Fruit fly (Drosophila melanogaster) whole organism, wandering third instar larva: ENCODE data around the gene Pxd.

Experiments
- CrebA ChIP-seq: fragments of 200-800 bp; sonication (Bioruptor generic); optimal IDR thresholded peaks from 2 replicates; lab custom pipeline; 2016; ENCODE audit warnings: missing biosample characterization, mild to moderate bottlenecking, missing genetic modification characterization, borderline replicate concordance
- Hr83 ChIP-seq: fragments of 200-300 bp; sonication (Bioruptor generic); optimal IDR thresholded peaks from 2 replicates; lab custom pipeline; 2016; ENCODE audit warnings: missing biosample characterization, mild to moderate bottlenecking, missing genetic modification characterization, moderate library complexity; ENCODE audit not compliant: poor library complexity, severe bottlenecking
- Myc ChIP-seq: fragments of >200 bp; optimal IDR thresholded peaks from 2 replicates; lab custom pipeline; 2017
- Rel ChIP-seq, 2 experiments: fragments of 200-800 bp; sonication (Bioruptor generic) in 1 of 2; optimal IDR thresholded peaks; 2 replicates in 1 of 2; 3 replicates in 1 of 2; lab custom pipeline; 2016 to 2019; ENCODE audit warnings: mild to moderate bottlenecking in 2 of 2, missing biosample characterization in 2 of 2, missing genetic modification characterization in 2 of 2, moderate library complexity in 1 of 2
- Sp1 ChIP-seq: fragments of 200-800 bp; sonication (Bioruptor generic); optimal IDR thresholded peaks from 3 replicates; lab custom pipeline; 2019; ENCODE audit warnings: missing biosample characterization, mild to moderate bottlenecking, missing genetic modification characterization, moderate library complexity
- brk ChIP-seq: fragments of 200-800 bp; sonication (Bioruptor generic); optimal IDR thresholded peaks from 2 replicates; lab custom pipeline; 2016; ENCODE audit warnings: missing biosample characterization, mild to moderate bottlenecking, missing genetic modification characterization
- dl ChIP-seq, 2 experiments: fragments of 175-275, 200-275 bp in 1 of 2; fragments of 200-275 bp in 1 of 2; sonication (Bioruptor generic); optimal IDR thresholded peaks; lab custom pipeline; 2018; ENCODE audit warnings: mild to moderate bottlenecking in 2 of 2, missing biosample characterization in 2 of 2, missing genetic modification characterization in 2 of 2, moderate library complexity in 2 of 2; ENCODE audit not compliant: partially characterized antibody in 2 of 2, insufficient read depth in 1 of 2
- h ChIP-seq: fragments of 200-800 bp; sonication (Bioruptor generic); optimal IDR thresholded peaks from 3 replicates; lab custom pipeline; 2016; ENCODE audit warnings: missing biosample characterization, mild to moderate bottlenecking, missing genetic modification characterization
- jim ChIP-seq: fragments of 175-275, 200-325 bp; sonication (Bioruptor generic); optimal IDR thresholded peaks from 2 replicates; lab custom pipeline; 2016; ENCODE audit warnings: missing biosample characterization, mild to moderate bottlenecking, missing genetic modification characterization
- rgr ChIP-seq: fragments of 200-800 bp; sonication (Bioruptor generic); optimal IDR thresholded peaks from 3 replicates; lab custom pipeline; 2016; ENCODE audit warnings: missing biosample characterization, mild to moderate bottlenecking, missing genetic modification characterization
- usp ChIP-seq: fragments of >200 bp; optimal IDR thresholded peaks from 2 replicates; lab custom pipeline; 2017; ENCODE audit warnings: missing biosample characterization, missing genetic modification characterization

dm6 chr3R:17031502-17031901, 17.1 kb downstream of the Pxd start, which contains the start of gene CG31268:
- no peak for TF ChIP-seq h (GFP tag; lab: Kevin White, UChicago)
- TF ChIP-seq brk (GFP tag; lab: Kevin White, UChicago): no peak
- no peak for TF ChIP-seq dl (GFP tag; optimal IDR thresholded peaks at IDR 0.05; lab: Kevin White, UChicago; ENCODE audit: insufficient read depth in 1 of 2, partially characterized antibody in 2 of 2)
- no peak for TF ChIP-seq Sp1 (GFP tag; lab: Kevin White, UChicago)
- no peak for TF ChIP-seq rgr (GFP tag; lab: Kevin White, UChicago)
- no peak for TF ChIP-seq Rel (GFP tag; optimal IDR thresholded peaks at IDR 0.05; lab: Kevin White, UChicago)
- TF ChIP-seq Rel (tag; optimal IDR thresholded peaks at IDR 0.05; lab: Kevin White, UChicago): no peak
- TF ChIP-seq jim (GFP tag; lab: Kevin White, UChicago): no peak
- no peak for TF ChIP-seq Hr83
- TF ChIP-seq CrebA (GFP tag; lab: Kevin White, UChicago): no peak
- TF ChIP-seq Myc (lab: Kevin White, UChicago): no peak
- no peak for TF ChIP-seq usp (GFP tag; lab: Kevin White, UChicago)
